Worm (Caenorhabditis elegans): ENCODE data around the gene K07D4.2.

The K07D4.2 gene

ce11 chrII:4047839-4048440, 2.6 kb upstream of the K07D4.2 start (continued):
- peak; percentile 92 for TF ChIP-seq mxl-2 (GFP tag; conservative IDR thresholded peaks at IDR 0.05)
- TF ChIP-seq unc-130 (GFP tag; optimal IDR thresholded peaks at IDR 0.05) = peak; percentile 35
- TF ChIP-seq ceh-44 (GFP tag; IDR thresholded peaks at IDR 0.05) = peak; percentile 95
- peak; percentile 43 for TF ChIP-seq set-16 (GFP tag; IDR thresholded peaks at IDR 0.05)
- peak; percentile 99 for TF ChIP-seq lin-29 (GFP tag; IDR thresholded peaks at IDR 0.05)
- peak; percentile 97 for TF ChIP-seq lin-1 (GFP tag; IDR thresholded peaks at IDR 0.05)
- TF ChIP-seq mxl-3 (GFP tag; optimal IDR thresholded peaks at IDR 0.05) = peak; percentile 53
- peak; percentile 40 for TF ChIP-seq nhr-48 (tag; optimal IDR thresholded peaks at IDR 0.05)
- peak; percentile 24 for TF ChIP-seq F49E8.2 (tag; optimal IDR thresholded peaks at IDR 0.05; ENCODE audit: borderline replicate concordance)
- peak; percentile 100 for TF ChIP-seq ceh-20 (GFP tag; IDR thresholded peaks at IDR 0.05)
- TF ChIP-seq F37D6.2 (tag; optimal IDR thresholded peaks at IDR 0.05) = peak; percentile 34
- peak; percentile 72 for TF ChIP-seq Y105C5A.15 (GFP tag; IDR thresholded peaks at IDR 0.05)
- TF ChIP-seq daf-19 (GFP tag; conservative IDR thresholded peaks at IDR 0.05) = peak; percentile 82
- peak; percentile 99 for TF ChIP-seq dmd-6 (GFP tag; IDR thresholded peaks at IDR 0.05)
- TF ChIP-seq lim-7 (GFP tag; IDR thresholded peaks at IDR 0.05) = peak; percentile 69
- peak in 1 of 2 experiments; percentile 25 for TF ChIP-seq hif-1 (tag; optimal IDR thresholded peaks at IDR 0.05)
- TF ChIP-seq spr-1 (tag; optimal IDR thresholded peaks at IDR 0.05) = peak; percentile 68
- TF ChIP-seq Y48G9A.11 (GFP tag; IDR thresholded peaks at IDR 0.05) = peak; percentile 95
- peak; percentile 35 for TF ChIP-seq dpl-1 (GFP tag; optimal IDR thresholded peaks at IDR 0.05)
- peak; percentile 98 for TF ChIP-seq Y75B8A.6 (GFP tag; IDR thresholded peaks at IDR 0.05)
- TF ChIP-seq rbr-2 (tag; optimal IDR thresholded peaks at IDR 0.05) = peak; percentile 83
- TF ChIP-seq T20F7.1 (GFP tag; optimal IDR thresholded peaks at IDR 0.05) = peak; percentile 84
- TF ChIP-seq dmd-9 (GFP tag; IDR thresholded peaks at IDR 0.05) = peak; percentile 100
- TF ChIP-seq zfp-3 (GFP tag; conservative IDR thresholded peaks at IDR 0.05) = peak; percentile 100
- TF ChIP-seq arid-1 (GFP tag; conservative IDR thresholded peaks at IDR 0.05) = peak; percentile 94
- TF ChIP-seq saeg-2 (GFP tag; IDR thresholded peaks at IDR 0.05) = peak; percentile 96
- TF ChIP-seq D1046.2 (GFP tag; IDR thresholded peaks at IDR 0.05) = peak; percentile 98
- TF ChIP-seq mes-2 (tag; optimal IDR thresholded peaks at IDR 0.05; ENCODE audit: poor library complexity, severe bottlenecking) = peak; percentile 86
- peak; percentile 100 for TF ChIP-seq tra-1 (GFP tag; IDR thresholded peaks at IDR 0.05)
- TF ChIP-seq nhr-102 (tag; optimal IDR thresholded peaks at IDR 0.05) = peak; percentile 91
- TF ChIP-seq hlh-11 (tag; optimal IDR thresholded peaks at IDR 0.05) = peak; percentile 65
- TF ChIP-seq ZK337.2 (GFP tag; IDR thresholded peaks at IDR 0.05) = peak; percentile 99
- TF ChIP-seq lsy-2 (tag; optimal IDR thresholded peaks at IDR 0.05) = peak; percentile 48 to 74

- TF ChIP-seq spr-3 (GFP tag; optimal IDR thresholded peaks at IDR 0.05) = peak; percentile 69
- peak; percentile 44 for TF ChIP-seq nhr-6 (tag; optimal IDR thresholded peaks at IDR 0.05)
- peak; percentile 74 for TF ChIP-seq hmg-1.1 (GFP tag; IDR thresholded peaks at IDR 0.05)
- peak; percentile 59; the same call in 1 of the 2 replicates for TF ChIP-seq pha-4 (GFP tag; IDR thresholded peaks at IDR 0.05)
- no peak for TF ChIP-seq pha-4 (tag; optimal IDR thresholded peaks at IDR 0.05)
- peak; percentile 63 for TF ChIP-seq nhr-48 (tag; optimal IDR thresholded peaks at IDR 0.05)
- no peak for TF ChIP-seq unc-39 (tag; optimal IDR thresholded peaks at IDR 0.05)
- no peak for TF ChIP-seq nhr-76 (tag; optimal IDR thresholded peaks at IDR 0.05)
- no peak for TF ChIP-seq zag-1 (tag; optimal IDR thresholded peaks at IDR 0.05)
- TF ChIP-seq php-3 (GFP tag; IDR thresholded peaks at IDR 0.05) = peak; percentile 60; the same call in 1 of the 2 replicates
- TF ChIP-seq F10B5.3 (tag; optimal IDR thresholded peaks at IDR 0.05) = no peak
- peak; percentile 82 for TF ChIP-seq duxl-1 (tag; optimal IDR thresholded peaks at IDR 0.05; ENCODE audit: poor library complexity)
- peak; percentile 42 for TF ChIP-seq ama-1 (optimal IDR thresholded peaks at IDR 0.05)
- TF ChIP-seq Y75B8A.6 (GFP tag; IDR thresholded peaks at IDR 0.05) = 0 out of 2 replicates have a peak, but pooled peaks have one; percentile 13
- TF ChIP-seq daf-19 (GFP tag; conservative IDR thresholded peaks at IDR 0.05) = 0 out of 2 replicates have a peak, but pooled peaks have one; percentile 39
- TF ChIP-seq nhr-11 (tag; optimal IDR thresholded peaks at IDR 0.05) = peak; percentile 51
- peak; percentile 90 for TF ChIP-seq lin-38 (GFP tag; IDR thresholded peaks at IDR 0.05)
- TF ChIP-seq nhr-77 (tag; optimal IDR thresholded peaks at IDR 0.05) = peak; percentile 66
- TF ChIP-seq mxl-2 (GFP tag; conservative IDR thresholded peaks at IDR 0.05) = 0 out of 2 replicates have a peak, but pooled peaks have one; percentile 28
- TF ChIP-seq madf-5 (GFP tag; IDR thresholded peaks at IDR 0.05) = no peak
- peak; percentile 74; the same call in 1 of the 2 replicates for TF ChIP-seq lin-29 (GFP tag; IDR thresholded peaks at IDR 0.05)
- TF ChIP-seq T26A8.4 (GFP tag; IDR thresholded peaks at IDR 0.05) = peak; percentile 88
Measured at ce11 chrII:4044349-4044748, 947 bp downstream of the K07D4.2 start, which contains the start of gene rpn-11. rpn-11 (minus strand) TSS chrII:4044546.

Data from whole organism, L4 larva.